Fruit fly (Drosophila melanogaster) whole organism, embryonic: ENCODE results near the gene Cln7.

Source experiments
- Atf6 ChIP-seq: fragments of 200-800 bp; sonication (Bioruptor generic); IDR thresholded peaks from 2 replicates; pipeline ENCODE4 v1.3.6; 2022; ENCODE audit warnings: missing biosample characterization, missing genetic modification characterization
- CG10147 ChIP-seq: fragments of 200-800 bp; sonication (Bioruptor generic); optimal IDR thresholded peaks from 2 replicates; lab custom pipeline; 2019; ENCODE audit warnings: missing biosample characterization, mild to moderate bottlenecking, missing genetic modification characterization, moderate library complexity
- CG10654 ChIP-seq: fragments of 200-800 bp; sonication (Bioruptor generic); optimal IDR thresholded peaks from 2 replicates; lab custom pipeline; 2016; ENCODE audit warnings: missing biosample characterization, missing genetic modification characterization
- CG12155 ChIP-seq: fragments of 200-800 bp; sonication (Bioruptor generic); optimal IDR thresholded peaks from 3 replicates; lab custom pipeline; 2016; ENCODE audit warnings: missing biosample characterization, missing genetic modification characterization
- CG12659 ChIP-seq: fragments of 200-800 bp; sonication (Bioruptor generic); optimal IDR thresholded peaks from 3 replicates; lab custom pipeline; 2017; ENCODE audit warnings: mild to moderate bottlenecking, missing biosample characterization, missing genetic modification reagents, missing genetic modification characterization
- CG13624 ChIP-seq: fragments of 200-800 bp; sonication (Bioruptor generic); optimal IDR thresholded peaks from 2 replicates; lab custom pipeline; 2016; ENCODE audit warnings: missing biosample characterization, missing genetic modification characterization
- CG14667 ChIP-seq: fragments of 200-800 bp; sonication (Bioruptor generic); IDR thresholded peaks from 2 replicates; pipeline ENCODE4 v1.3.6; 2022; ENCODE audit warnings: missing biosample characterization, missing genetic modification characterization
- CG15696 ChIP-seq: fragments of 200-800 bp; sonication (Bioruptor generic); optimal IDR thresholded peaks from 2 replicates; lab custom pipeline; 2019; ENCODE audit warnings: missing biosample characterization, mild to moderate bottlenecking, missing genetic modification characterization, moderate library complexity
- CG17385 ChIP-seq: fragments of 200-800 bp; sonication (Bioruptor generic); optimal IDR thresholded peaks from 3 replicates; lab custom pipeline; 2018; ENCODE audit warnings: missing biosample characterization, mild to moderate bottlenecking, missing genetic modification characterization
- CG17612 ChIP-seq: fragments of 200-800 bp; sonication (Bioruptor generic); IDR thresholded peaks from 2 replicates; pipeline ENCODE4 v1.3.6; 2022; ENCODE audit warnings: missing biosample characterization, missing genetic modification characterization
- CG2712 ChIP-seq: fragments of 200-800 bp; optimal IDR thresholded peaks from 3 replicates; lab custom pipeline; 2019; ENCODE audit warnings: missing biosample characterization, mild to moderate bottlenecking, missing genetic modification characterization, moderate library complexity
- CG2889 ChIP-seq: fragments of 200-800 bp; sonication (Bioruptor generic); IDR thresholded peaks from 3 replicates; pipeline ENCODE4 v1.3.6; 2022; ENCODE audit warnings: missing biosample characterization, missing genetic modification characterization
- CG32532 ChIP-seq: fragments of 200-800 bp; sonication (Bioruptor generic); IDR thresholded peaks from 2 replicates; pipeline ENCODE4 v1.3.6; 2022; ENCODE audit warnings: missing biosample characterization, missing genetic modification characterization
- CG3995 ChIP-seq: fragments of 200-800 bp; sonication (Bioruptor generic); optimal IDR thresholded peaks from 3 replicates; lab custom pipeline; 2016; ENCODE audit warnings: missing biosample characterization, missing genetic modification characterization
- CG6272 ChIP-seq: fragments of 200-800 bp; sonication (Bioruptor generic); IDR thresholded peaks from 2 replicates; pipeline ENCODE4 v1.3.6; 2022; ENCODE audit warnings: missing biosample characterization, missing genetic modification characterization
- CG6683 ChIP-seq: fragments of 200-800 bp; sonication (Bioruptor generic); optimal IDR thresholded peaks from 2 replicates; lab custom pipeline; 2017; ENCODE audit warnings: missing biosample characterization, mild to moderate bottlenecking, missing genetic modification characterization, missing genetic modification reagents
- CG7963 ChIP-seq: fragments of 200-800 bp; sonication (Bioruptor generic); IDR thresholded peaks from 3 replicates; pipeline ENCODE4 v1.3.6; 2022; ENCODE audit warnings: missing biosample characterization, missing genetic modification characterization; ENCODE audit not compliant: partially characterized antibody
- CHES-1-like ChIP-seq: fragments of 200-800 bp; sonication (Bioruptor generic); optimal IDR thresholded peaks from 2 replicates; lab custom pipeline; 2016; ENCODE audit warnings: missing biosample characterization, missing genetic modification characterization
- Camta ChIP-seq: fragments of 200-800 bp; sonication (Bioruptor generic); optimal IDR thresholded peaks from 2 replicates; lab custom pipeline; 2016; ENCODE audit warnings: missing biosample characterization, missing genetic modification characterization
- HHEX ChIP-seq: fragments of 200-800 bp; sonication (Bioruptor generic); optimal IDR thresholded peaks from 3 replicates; lab custom pipeline; 2017; ENCODE audit warnings: missing biosample characterization, mild to moderate bottlenecking, missing genetic modification characterization, missing genetic modification reagents
- Hmx ChIP-seq: fragments of 200-800 bp; sonication (Bioruptor generic); optimal IDR thresholded peaks from 2 replicates; lab custom pipeline; 2016; ENCODE audit warnings: missing biosample characterization, missing genetic modification characterization
- Hr51 ChIP-seq, 2 experiments: fragments of 200-800 bp; sonication (Bioruptor generic); optimal IDR thresholded peaks; 2 replicates in 1 of 2; 3 replicates in 1 of 2; lab custom pipeline; 2016 to 2018; ENCODE audit warnings: missing biosample characterization in 2 of 2, missing genetic modification characterization in 2 of 2, mild to moderate bottlenecking in 1 of 2, moderate library complexity in 1 of 2
- MESR4 ChIP-seq: fragments of 200-800 bp; sonication (Bioruptor generic); optimal IDR thresholded peaks from 2 replicates; lab custom pipeline; 2018; ENCODE audit warnings: missing biosample characterization, mild to moderate bottlenecking, missing genetic modification characterization, moderate library complexity
- Mad ChIP-seq: fragments of 200-800 bp; sonication (Bioruptor generic); optimal IDR thresholded peaks from 2 replicates; lab custom pipeline; 2016; ENCODE audit warnings: missing biosample characterization, missing genetic modification characterization
- Ravus ChIP-seq: fragments of 200-800 bp; sonication (Bioruptor generic); IDR thresholded peaks from 2 replicates; pipeline ENCODE4 v1.3.6; 2022; ENCODE audit warnings: missing biosample characterization, missing genetic modification characterization
- Ssrp ChIP-seq: fragments of 200-800 bp; sonication (Bioruptor generic); optimal IDR thresholded peaks from 2 replicates; lab custom pipeline; 2018; ENCODE audit warnings: missing biosample characterization, mild to moderate bottlenecking, missing genetic modification characterization, moderate library complexity
- Taf1 ChIP-seq: fragments of 200-800 bp; sonication (Bioruptor generic); IDR thresholded peaks from 2 replicates; pipeline ENCODE4 v1.3.6; 2022; ENCODE audit warnings: missing biosample characterization, missing genetic modification characterization
- aop ChIP-seq: fragments of 200-800 bp; sonication (Bioruptor generic); IDR thresholded peaks from 2 replicates; pipeline ENCODE4 v1.3.6; 2022; ENCODE audit warnings: missing biosample characterization, missing genetic modification characterization
- bowl ChIP-seq: fragments of 200-800 bp; sonication (Bioruptor generic); IDR thresholded peaks from 2 replicates; pipeline ENCODE4 v1.3.6; 2022; ENCODE audit warnings: missing biosample characterization, missing genetic modification characterization
- bsh ChIP-seq, 2 experiments: fragments of 200-800 bp; sonication (Bioruptor generic); optimal IDR thresholded peaks; 2 replicates each; lab custom pipeline; 2017 to 2018; ENCODE audit warnings: mild to moderate bottlenecking in 2 of 2, missing biosample characterization in 2 of 2, missing genetic modification characterization in 2 of 2, moderate library complexity in 1 of 2
- croc ChIP-seq: fragments of 200-800 bp; sonication (Bioruptor generic); conservative IDR thresholded peaks from 3 replicates; pipeline ENCODE4 v1.3.6; 2022; ENCODE audit warnings: missing biosample characterization, missing genetic modification characterization
- dimm ChIP-seq: fragments of 200-800 bp; sonication (Bioruptor generic); IDR thresholded peaks from 2 replicates; pipeline ENCODE4 v1.3.6; 2022; ENCODE audit warnings: missing biosample characterization, missing genetic modification characterization
- dysf ChIP-seq: fragments of 200-800 bp; sonication (Bioruptor generic); IDR thresholded peaks from 3 replicates; pipeline ENCODE4 v1.3.6; 2022; ENCODE audit warnings: missing biosample characterization, missing genetic modification characterization
- en ChIP-seq: fragments of 200-800 bp; sonication (Bioruptor generic); optimal IDR thresholded peaks from 2 replicates; lab custom pipeline; 2016; ENCODE audit warnings: missing biosample characterization, missing genetic modification characterization
- hkb ChIP-seq, 2 experiments: fragments of 200-800 bp in 1 of 2; fragments of >200 bp in 1 of 2; sonication (Bioruptor generic) in 1 of 2; IDR thresholded peaks in 1 of 2; optimal IDR thresholded peaks in 1 of 2; 2 replicates each; pipeline versions ENCODE4 v1.3.6 to Lab custom; 2017 to 2022; ENCODE audit warnings: missing biosample characterization in 1 of 2, missing genetic modification characterization in 1 of 2
- inv ChIP-seq: fragments of 200-800 bp; sonication (Bioruptor generic); IDR thresholded peaks from 2 replicates; pipeline ENCODE4 v1.3.6; 2022; ENCODE audit warnings: missing biosample characterization, missing genetic modification characterization; ENCODE audit not compliant: partially characterized antibody
- kah ChIP-seq: fragments of 200-800 bp; sonication (Bioruptor generic); optimal IDR thresholded peaks from 2 replicates; lab custom pipeline; 2018; ENCODE audit warnings: missing biosample characterization, mild to moderate bottlenecking, missing genetic modification characterization
- klu ChIP-seq: fragments of 200-800 bp; sonication (Bioruptor generic); IDR thresholded peaks from 2 replicates; pipeline ENCODE4 v1.3.6; 2022; ENCODE audit warnings: missing biosample characterization, missing genetic modification characterization
- lmd ChIP-seq: fragments of 200-800 bp; sonication (Bioruptor generic); IDR thresholded peaks from 2 replicates; pipeline ENCODE4 v1.3.6; 2022; ENCODE audit warnings: missing biosample characterization, missing genetic modification characterization
- sens-2 ChIP-seq: fragments of 200-800 bp; sonication (Bioruptor generic); IDR thresholded peaks from 2 replicates; pipeline ENCODE4 v1.3.6; 2022; ENCODE audit warnings: missing biosample characterization, missing genetic modification characterization
- so ChIP-seq: fragments of 200-800 bp; sonication (Bioruptor generic); IDR thresholded peaks from 3 replicates; pipeline ENCODE4 v1.3.6; 2022; ENCODE audit warnings: missing biosample characterization, missing genetic modification characterization
- sqz ChIP-seq: fragments of 200-800 bp; sonication (Bioruptor generic); optimal IDR thresholded peaks from 3 replicates; lab custom pipeline; 2018; ENCODE audit warnings: missing biosample characterization, mild to moderate bottlenecking, missing genetic modification characterization
- tin ChIP-seq: fragments of 200-800 bp; sonication (Bioruptor generic); optimal IDR thresholded peaks from 3 replicates; lab custom pipeline; 2016; ENCODE audit warnings: missing biosample characterization, missing genetic modification characterization
- tup ChIP-seq: fragments of 200-800 bp; sonication (Bioruptor generic); optimal IDR thresholded peaks from 2 replicates; lab custom pipeline; 2016; ENCODE audit warnings: missing biosample characterization, mild to moderate bottlenecking, missing genetic modification characterization, moderate library complexity
- vnd ChIP-seq: fragments of 200-800 bp; sonication (Bioruptor generic); IDR thresholded peaks from 3 replicates; pipeline ENCODE4 v1.3.6; 2022; ENCODE audit warnings: missing biosample characterization, missing genetic modification characterization; ENCODE audit not compliant: partially characterized antibody
- vvl ChIP-seq: fragments of 200-800 bp; sonication (Bioruptor generic); IDR thresholded peaks from 2 replicates; pipeline ENCODE4 v1.3.6; 2022; ENCODE audit warnings: missing biosample characterization, missing genetic modification characterization
- yki ChIP-seq: fragments of >200 bp; optimal IDR thresholded peaks from 3 replicates; lab custom pipeline; 2018
- z ChIP-seq: fragments of 200-800 bp; sonication (Bioruptor generic); IDR thresholded peaks from 3 replicates; pipeline ENCODE4 v1.3.6; 2022; ENCODE audit warnings: missing biosample characterization, missing genetic modification characterization
- zen2 ChIP-seq: fragments of 200-800 bp; sonication (Bioruptor generic); IDR thresholded peaks from 3 replicates; pipeline ENCODE4 v1.3.6; 2022; ENCODE audit warnings: missing biosample characterization, missing genetic modification characterization; ENCODE audit not compliant: partially characterized antibody

Cln7 gene

DNA sequence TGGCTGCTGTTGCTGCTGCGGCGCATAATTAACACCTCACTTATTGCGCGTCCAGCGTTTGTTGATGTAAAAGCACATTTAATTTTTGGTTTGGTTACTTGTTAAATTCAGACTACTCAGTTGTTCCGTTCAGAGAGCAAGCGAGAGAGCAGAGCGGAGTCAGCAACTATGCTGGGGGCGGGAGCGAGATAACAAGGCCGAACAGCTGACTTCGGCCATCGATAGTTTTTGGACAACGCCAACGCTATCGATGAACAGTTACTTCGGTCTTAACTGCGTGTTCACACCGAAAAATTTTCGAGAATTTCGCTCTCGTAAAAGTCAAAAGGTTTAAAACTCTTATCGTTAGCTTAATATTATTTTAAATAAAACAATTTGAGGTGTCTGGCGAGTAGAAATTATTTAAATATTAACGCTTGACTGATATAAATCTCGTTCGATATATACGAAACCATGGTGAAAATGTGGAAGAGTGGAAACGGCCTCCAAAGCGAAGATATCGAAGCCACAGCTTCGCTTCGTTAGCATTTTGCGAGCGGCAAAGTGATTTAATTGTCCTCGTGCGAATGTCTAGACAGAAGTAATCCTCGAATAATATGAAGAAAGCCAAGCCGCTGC lies 36.5 kb upstream of the Cln7 start, which contains the start of the genes SMSr and smid (continued):
- TF ChIP-seq CG6683 (GFP tag; lab: Kevin White, UChicago) (no peak), CG13624 (GFP tag; lab: Kevin White, UChicago) (peak; percentile 43), Hr51 (GFP tag; optimal IDR thresholded peaks at IDR 0.05; lab: Kevin White, UChicago) (peak; percentile 39 to 63), CG12155 (GFP tag; lab: Kevin White, UChicago) (peak; percentile 64), bsh (GFP tag; optimal IDR thresholded peaks at IDR 0.05; lab: Kevin White, UChicago) (peak in 1 of 2 experiments; percentile 47), Atf6 (GFP tag; lab: Robert Waterston, UW) (peak; percentile 52; the same call in 1 of the 2 replicates), Mad (peak; percentile 79), tin (GFP tag; lab: Kevin White, UChicago) (peak; percentile 51), MESR4 (GFP tag; lab: Kevin White, UChicago) (peak; percentile 56), dimm (GFP tag; lab: Robert Waterston, UW) (no peak), lmd (GFP tag; lab: Robert Waterston, UW) (peak; percentile 51; the same call in 1 of the 2 replicates), sqz (GFP tag; lab: Kevin White, UChicago) (peak; percentile 25), zen2 (GFP tag; lab: Robert Waterston, UW) (peak; percentile 53; the same call in 2 of the 3 replicates), kah (GFP tag; lab: Kevin White, UChicago) (no peak), CG2889 (GFP tag; lab: Robert Waterston, UW) (no peak), Hmx (no peak), sens-2 (GFP tag; lab: Robert Waterston, UW) (0 out of 2 replicates have a peak, but pooled peaks have one; percentile 22), inv (GFP tag; lab: Robert Waterston, UW) (peak; percentile 88), CG3995 (GFP tag; lab: Kevin White, UChicago) (peak; percentile 76), z (GFP tag; lab: Robert Waterston, UW) (no peak), so (GFP tag; lab: Robert Waterston, UW) (no peak), dysf (peak; percentile 67; the same call in 2 of the 3 replicates), CG14667 (GFP tag; lab: Robert Waterston, UW) (no peak), Camta (GFP tag; lab: Kevin White, UChicago) (peak; percentile 69), aop (GFP tag; lab: Robert Waterston, UW) (no peak), CG17385 (GFP tag; lab: Kevin White, UChicago) (no peak), CG15696 (tag; lab: Kevin White, UChicago) (peak; percentile 54), croc (GFP tag; lab: Robert Waterston, UW) (no peak; the same call in 2 of the 3 replicates), klu (peak; percentile 69; the same call in 1 of the 2 replicates), CG17612 (GFP tag; lab: Robert Waterston, UW) (no peak), CG2712 (tag; lab: Kevin White, UChicago) (peak; percentile 76), en (no peak), HHEX (no peak), CG7963 (GFP tag; lab: Robert Waterston, UW) (peak; percentile 62; the same call in 2 of the 3 replicates), Ssrp (tag; lab: Kevin White, UChicago) (peak; percentile 59), CG32532 (GFP tag; lab: Robert Waterston, UW) (peak; percentile 70), bowl (no peak), CG10147 (GFP tag; lab: Kevin White, UChicago) (peak; percentile 44), CG10654 (peak; percentile 38), Taf1 (no peak; the same call in 1 of the 2 replicates), tup (peak; percentile 11), Ravus (GFP tag; lab: Robert Waterston, UW) (no peak), yki (lab: Kevin White, UChicago) (no peak), vnd (GFP tag; lab: Robert Waterston, UW) (peak; percentile 91), vvl (GFP tag; lab: Robert Waterston, UW) (peak; percentile 23; the same call in 1 of the 2 replicates), CG6272 (GFP tag; lab: Robert Waterston, UW) (no peak), CG12659 (GFP tag; lab: Kevin White, UChicago) (peak; percentile 71), hkb (optimal IDR thresholded peaks at IDR 0.05; lab: Kevin White, UChicago) (peak; percentile 81), hkb (GFP tag; IDR thresholded peaks at IDR 0.05; lab: Robert Waterston, UW) (0 out of 2 replicates have a peak, but pooled peaks have one; percentile 19), CHES-1-like (GFP tag; lab: Kevin White, UChicago) (no peak)
